Fruit fly (Drosophila melanogaster) whole organism, wandering third instar larva: ENCODE results near the gene CG8086.

Experiments
- CG9705 ChIP-seq: fragments of 200-800 bp; sonication (Bioruptor generic); optimal IDR thresholded peaks from 2 replicates; lab custom pipeline; 2018; ENCODE audit warnings: missing biosample characterization, mild to moderate bottlenecking, missing genetic modification characterization
- Myc ChIP-seq: fragments of >200 bp; optimal IDR thresholded peaks from 2 replicates; lab custom pipeline; 2017
- OdsH ChIP-seq: fragments of 200-800 bp; sonication (Bioruptor generic); optimal IDR thresholded peaks from 2 replicates; lab custom pipeline; 2016; ENCODE audit warnings: missing biosample characterization, mild to moderate bottlenecking, missing genetic modification characterization
- dsf ChIP-seq: sonication (Bioruptor generic); optimal IDR thresholded peaks from 2 replicates; lab custom pipeline; 2016; ENCODE audit warnings: missing biosample characterization, missing genetic modification characterization, borderline replicate concordance
- foxo ChIP-seq, 2 experiments: fragments of 200-800 bp; sonication (Bioruptor generic); optimal IDR thresholded peaks; 2 replicates in 1 of 2; 3 replicates in 1 of 2; lab custom pipeline; 2016 to 2017; ENCODE audit warnings: missing biosample characterization in 2 of 2, missing genetic modification characterization in 2 of 2
- fru ChIP-seq: fragments of 200-800 bp; sonication (Bioruptor generic); optimal IDR thresholded peaks from 3 replicates; lab custom pipeline; 2016; ENCODE audit warnings: missing biosample characterization, mild to moderate bottlenecking, missing genetic modification characterization
- jim ChIP-seq: fragments of 175-275, 200-325 bp; sonication (Bioruptor generic); optimal IDR thresholded peaks from 2 replicates; lab custom pipeline; 2016; ENCODE audit warnings: missing biosample characterization, mild to moderate bottlenecking, missing genetic modification characterization
- pan ChIP-seq: fragments of >200 bp; optimal IDR thresholded peaks from 2 replicates; lab custom pipeline; 2017
- sage ChIP-seq: fragments of 200-800 bp; sonication (Bioruptor generic); optimal IDR thresholded peaks from 2 replicates; lab custom pipeline; 2016; ENCODE audit warnings: missing biosample characterization, mild to moderate bottlenecking, missing genetic modification characterization

- peak in 1 of 2 experiments; percentile 81 for TF ChIP-seq foxo (GFP tag; optimal IDR thresholded peaks at IDR 0.05; lab: Kevin White, UChicago)
- peak; percentile 46 for TF ChIP-seq sage (GFP tag; lab: Kevin White, UChicago)
- TF ChIP-seq CG9705 (GFP tag; lab: Kevin White, UChicago): no peak
- TF ChIP-seq OdsH (GFP tag; lab: Kevin White, UChicago): peak; percentile 68
- no peak for TF ChIP-seq Myc (lab: Kevin White, UChicago)
- peak; percentile 76 for TF ChIP-seq fru (GFP tag; lab: Kevin White, UChicago)
- TF ChIP-seq dsf: no peak
- no peak for TF ChIP-seq jim (GFP tag; lab: Kevin White, UChicago)
- TF ChIP-seq pan: no peak
These were observed 27.7 kb downstream of the CG8086 start for dm6 chr2L:8229628-8230027.
